Worm (Caenorhabditis elegans): ENCODE results near the gene F57A8.6.

The F57A8.6 gene

DNA sequence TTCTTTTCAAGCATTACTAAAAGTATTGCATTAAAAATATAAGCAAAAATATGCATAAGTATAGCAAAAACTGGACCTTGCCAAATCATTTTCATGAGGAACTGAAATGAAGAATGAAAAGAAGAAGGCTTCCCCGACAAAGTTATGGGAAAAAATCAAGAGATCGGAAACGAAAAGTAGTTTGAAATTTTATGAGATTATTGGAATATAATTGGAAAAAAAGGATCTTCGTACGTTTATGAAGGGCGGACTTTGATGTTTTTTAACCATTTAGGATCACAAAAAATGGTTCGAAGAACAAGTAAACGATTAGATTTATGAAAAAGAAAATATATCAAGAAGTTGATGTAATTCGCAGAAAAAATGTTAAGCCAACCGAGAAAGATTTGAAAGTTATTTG, 47.2 kb upstream of the F57A8.6 start, which contains the start of gene srxa-18:
TSS of gene srxa-18 (minus strand) at position 100 of the 400 bp plus-strand sequence.
- TF ChIP-seq pbrm-1 (GFP tag; IDR thresholded peaks at IDR 0.05): no peak
- no peak for TF ChIP-seq gei-17 (GFP tag; optimal IDR thresholded peaks at IDR 0.05)
- TF ChIP-seq lsy-27 (tag; optimal IDR thresholded peaks at IDR 0.05; ENCODE audit: borderline replicate concordance, insufficient read depth): no peak
- TF ChIP-seq lag-1 (GFP tag; IDR thresholded peaks at IDR 0.05): no peak
- TF ChIP-seq F23B12.7 (tag; optimal IDR thresholded peaks at IDR 0.05; ENCODE audit: insufficient read depth): no peak
- TF ChIP-seq bed-1 (GFP tag; IDR thresholded peaks at IDR 0.05): no peak
- TF ChIP-seq ztf-22 (GFP tag; optimal IDR thresholded peaks at IDR 0.05): no peak
- TF ChIP-seq unc-130 (GFP tag; optimal IDR thresholded peaks at IDR 0.05): no peak
- TF ChIP-seq somi-1 (GFP tag; optimal IDR thresholded peaks at IDR 0.05): no peak
- no peak for TF ChIP-seq hmg-1.2 (GFP tag; IDR thresholded peaks at IDR 0.05)
- no peak for TF ChIP-seq Y79H2A.3 (GFP tag; conservative IDR thresholded peaks at IDR 0.05)
- no peak for TF ChIP-seq B0336.3 (GFP tag; IDR thresholded peaks at IDR 0.05)
- no peak for TF ChIP-seq madf-6 (GFP tag; IDR thresholded peaks at IDR 0.05)
- TF ChIP-seq F37B4.10 (GFP tag; IDR thresholded peaks at IDR 0.05): no peak
- TF ChIP-seq B0019.2 (GFP tag; conservative IDR thresholded peaks at IDR 0.05): no peak
- TF ChIP-seq Y56A3A.18 (GFP tag; IDR thresholded peaks at IDR 0.05): no peak
- no peak for TF ChIP-seq pha-4 (tag; optimal IDR thresholded peaks at IDR 0.05)
- no peak for TF ChIP-seq ceh-27 (GFP tag; optimal IDR thresholded peaks at IDR 0.05)
- TF ChIP-seq tbp1 (GFP tag; optimal IDR thresholded peaks at IDR 0.05): no peak

DNA sequence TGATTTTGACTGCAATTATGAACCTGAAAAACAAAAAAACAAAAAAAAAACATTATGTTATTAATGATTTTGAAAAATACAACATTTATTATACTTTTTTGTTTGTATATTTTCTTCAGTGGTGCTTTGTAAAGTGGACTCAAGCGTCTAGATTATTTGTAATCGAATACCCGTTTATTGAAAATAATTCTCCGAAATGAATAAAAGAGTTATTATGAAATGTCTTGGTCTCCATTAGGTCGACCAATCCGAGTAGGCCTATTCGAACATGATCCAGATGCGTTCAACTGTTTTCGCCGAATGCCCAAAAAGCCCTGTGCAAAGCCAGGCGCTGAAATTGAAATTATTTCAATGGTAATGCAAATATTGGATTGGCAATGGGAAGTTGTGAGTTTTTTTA, 43.8 kb upstream of the F57A8.6 start, which contains the start of gene C08B6.5:
TSS of gene C08B6.5 (plus strand) at position 301 of the 400 bp plus-strand sequence.
- TF ChIP-seq ceh-58 (GFP tag; IDR thresholded peaks at IDR 0.05) (no peak), lin-35 (GFP tag; optimal IDR thresholded peaks at IDR 0.05) (no peak), cebp-2 (GFP tag; IDR thresholded peaks at IDR 0.05) (no peak), Y79H2A.3 (GFP tag; conservative IDR thresholded peaks at IDR 0.05) (no peak), nhr-80 (tag; optimal IDR thresholded peaks at IDR 0.05) (no peak), xnd-1 (tag; optimal IDR thresholded peaks at IDR 0.05) (no peak), ceh-40 (GFP tag; IDR thresholded peaks at IDR 0.05) (no peak)

DNA sequence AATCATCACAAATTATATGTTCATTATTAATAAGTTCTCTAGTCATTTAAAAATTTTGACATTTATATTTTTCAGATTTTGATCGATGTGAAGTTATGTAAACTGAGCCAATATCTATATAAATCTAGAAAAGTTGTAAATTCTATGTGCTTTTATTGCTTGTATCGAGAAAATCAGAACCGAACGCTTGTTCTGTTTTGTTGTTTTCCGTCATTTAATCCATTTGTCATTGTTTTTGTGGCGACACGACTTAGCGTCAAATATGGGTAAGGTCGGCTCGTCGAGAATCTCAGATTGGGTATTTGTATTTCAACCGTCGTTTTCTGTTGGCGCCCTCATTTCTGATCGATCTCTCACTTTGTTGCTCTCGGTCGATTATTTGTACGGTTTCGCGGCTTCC, 40.6 kb upstream of the F57A8.6 start, which contains the start of gene cht-5:
TSS of gene cht-5 (plus strand) at position 301 of the 400 bp plus-strand sequence.
- TF ChIP-seq pbrm-1 (GFP tag; IDR thresholded peaks at IDR 0.05) (no peak), F52B5.7 (tag; optimal IDR thresholded peaks at IDR 0.05) (no peak), rpc-1 (optimal IDR thresholded peaks at IDR 0.05) (no peak), rpc-1 (tag; optimal IDR thresholded peaks at IDR 0.05) (no peak), hmg-1.2 (GFP tag; IDR thresholded peaks at IDR 0.05) (no peak), ceh-79 (tag; optimal IDR thresholded peaks at IDR 0.05) (no peak), egl-44 (GFP tag; IDR thresholded peaks at IDR 0.05) (no peak), him-1 (tag; optimal IDR thresholded peaks at IDR 0.05) (no peak), snpc-3.4 (tag; optimal IDR thresholded peaks at IDR 0.05) (no peak), nfya-1 (tag; optimal IDR thresholded peaks at IDR 0.05; ENCODE audit: borderline replicate concordance, insufficient read depth) (no peak), Y67H2A.10 (GFP tag; conservative IDR thresholded peaks at IDR 0.05) (no peak), ztf-22 (GFP tag; optimal IDR thresholded peaks at IDR 0.05) (no peak), efl-1 (GFP tag; optimal IDR thresholded peaks at IDR 0.05) (no peak), let-607 (tag; optimal IDR thresholded peaks at IDR 0.05) (no peak), attf-3 (GFP tag; conservative IDR thresholded peaks at IDR 0.05) (no peak), fkh-3 (tag; optimal IDR thresholded peaks at IDR 0.05) (no peak), attf-5 (GFP tag; optimal IDR thresholded peaks at IDR 0.05) (no peak), ztf-28 (GFP tag; IDR thresholded peaks at IDR 0.05) (no peak), F33H1.4 (GFP tag; IDR thresholded peaks at IDR 0.05) (no peak), dpl-1 (GFP tag; optimal IDR thresholded peaks at IDR 0.05) (no peak)

All from whole organism, young adult.